Fruit fly (Drosophila melanogaster) whole organism, embryonic: ENCODE results near the gene Tom40.
A peak's percentile ranks its signal among the peaks of the same experiment; 100 is the strongest.

ENCODE experiments used
- Asciz ChIP-seq: fragments of 200-800 bp; sonication (Bioruptor generic); optimal IDR thresholded peaks from 2 replicates; lab custom pipeline; 2017; ENCODE audit warnings: missing biosample characterization, mild to moderate bottlenecking, missing genetic modification characterization, missing genetic modification reagents
- Bteb2 ChIP-seq: fragments of 200-800 bp; sonication (Bioruptor generic); optimal IDR thresholded peaks from 2 replicates; lab custom pipeline; 2016; ENCODE audit warnings: missing biosample characterization, missing genetic modification characterization
- C15 ChIP-seq: fragments of 200-800 bp; sonication (Bioruptor generic); IDR thresholded peaks from 3 replicates; pipeline ENCODE4 v1.3.6; 2022; ENCODE audit warnings: missing biosample characterization, missing genetic modification characterization
- CG10366 ChIP-seq: fragments of 200-800 bp; sonication (Bioruptor generic); IDR thresholded peaks from 2 replicates; pipeline ENCODE4 v1.3.6; 2022; ENCODE audit warnings: missing biosample characterization, missing genetic modification characterization
- CG10565 ChIP-seq: fragments of 200-800 bp; sonication (Bioruptor generic); optimal IDR thresholded peaks from 3 replicates; lab custom pipeline; 2016; ENCODE audit warnings: missing biosample characterization, mild to moderate bottlenecking, missing genetic modification characterization
- CG12299 ChIP-seq: fragments of 200-800 bp; sonication (Bioruptor generic); optimal IDR thresholded peaks from 2 replicates; lab custom pipeline; 2018; ENCODE audit warnings: missing biosample characterization, mild to moderate bottlenecking, missing genetic modification characterization
- CG1233 ChIP-seq: fragments of 200-800 bp; sonication (Bioruptor generic); optimal IDR thresholded peaks from 4 replicates; lab custom pipeline; 2018; ENCODE audit warnings: missing biosample characterization, mild to moderate bottlenecking, missing genetic modification characterization
- CG13296 ChIP-seq: fragments of 200-800 bp; sonication (Bioruptor generic); optimal IDR thresholded peaks from 3 replicates; lab custom pipeline; 2018; ENCODE audit warnings: missing biosample characterization, mild to moderate bottlenecking, missing genetic modification characterization
- CG14667 ChIP-seq: fragments of 200-800 bp; sonication (Bioruptor generic); IDR thresholded peaks from 2 replicates; pipeline ENCODE4 v1.3.6; 2022; ENCODE audit warnings: missing biosample characterization, missing genetic modification characterization
- CG15601 ChIP-seq: fragments of 200-800 bp; sonication (Bioruptor generic); optimal IDR thresholded peaks from 3 replicates; lab custom pipeline; 2019; ENCODE audit warnings: missing biosample characterization, mild to moderate bottlenecking, missing genetic modification characterization, moderate library complexity
- CG17829 ChIP-seq: fragments of 200-800 bp; optimal IDR thresholded peaks from 2 replicates; lab custom pipeline; 2019; ENCODE audit warnings: missing biosample characterization, mild to moderate bottlenecking, missing genetic modification characterization, moderate library complexity
- CG3065 ChIP-seq: fragments of 200-800 bp; sonication (Bioruptor generic); optimal IDR thresholded peaks from 2 replicates; lab custom pipeline; 2016; ENCODE audit warnings: missing biosample characterization, missing genetic modification characterization
- CG31441 ChIP-seq: fragments of 200-800 bp; sonication (Bioruptor generic); IDR thresholded peaks from 2 replicates; pipeline ENCODE4 v1.3.6; 2022; ENCODE audit warnings: missing biosample characterization, missing genetic modification characterization
- CG34376 ChIP-seq: fragments of 200-800 bp; sonication (Bioruptor generic); optimal IDR thresholded peaks from 2 replicates; lab custom pipeline; 2018; ENCODE audit warnings: missing biosample characterization, mild to moderate bottlenecking, missing genetic modification characterization
- CG4730 ChIP-seq: fragments of 200-800 bp; sonication (Bioruptor generic); IDR thresholded peaks from 2 replicates; pipeline ENCODE4 v1.3.6; 2022; ENCODE audit warnings: missing biosample characterization, missing genetic modification characterization
- CG6683 ChIP-seq: fragments of 200-800 bp; sonication (Bioruptor generic); optimal IDR thresholded peaks from 2 replicates; lab custom pipeline; 2017; ENCODE audit warnings: missing biosample characterization, mild to moderate bottlenecking, missing genetic modification characterization, missing genetic modification reagents
- CG7963 ChIP-seq: fragments of 200-800 bp; sonication (Bioruptor generic); IDR thresholded peaks from 3 replicates; pipeline ENCODE4 v1.3.6; 2022; ENCODE audit warnings: missing biosample characterization, missing genetic modification characterization; ENCODE audit not compliant: partially characterized antibody
- CG8089 ChIP-seq: fragments of 200-800 bp; sonication (Bioruptor generic); optimal IDR thresholded peaks from 3 replicates; lab custom pipeline; 2016; ENCODE audit warnings: missing biosample characterization, missing genetic modification characterization
- CG8765 ChIP-seq: fragments of 200-800 bp; sonication (Bioruptor generic); IDR thresholded peaks from 2 replicates; pipeline ENCODE4 v1.3.6; 2022; ENCODE audit warnings: missing biosample characterization, missing genetic modification characterization
- Ets65A ChIP-seq: fragments of 200-800 bp; sonication (Bioruptor generic); peaks from one replicate; lab custom pipeline; 2016; ENCODE audit warnings: missing biosample characterization, missing genetic modification characterization
- Ets97D ChIP-seq: fragments of 200-800 bp; sonication (Bioruptor generic); optimal IDR thresholded peaks from 3 replicates; lab custom pipeline; 2016; ENCODE audit warnings: missing biosample characterization, missing genetic modification characterization
- GATAe ChIP-seq: fragments of 200-800 bp; sonication (Bioruptor generic); conservative IDR thresholded peaks from 2 replicates; pipeline ENCODE4 v1.3.6; 2022; ENCODE audit warnings: missing biosample characterization, missing genetic modification characterization
- Gug ChIP-seq: fragments of 200-800 bp; sonication (Bioruptor generic); IDR thresholded peaks from 4 replicates; pipeline ENCODE4 v1.3.6; 2022; ENCODE audit warnings: missing biosample characterization, missing genetic modification characterization
- HLHmδ ChIP-seq: fragments of 200-800 bp; sonication (Bioruptor generic); optimal IDR thresholded peaks from 2 replicates; lab custom pipeline; 2018; ENCODE audit warnings: missing biosample characterization, mild to moderate bottlenecking, missing genetic modification characterization, moderate library complexity
- Hr39 ChIP-seq: fragments of >200 bp; optimal IDR thresholded peaks from 2 replicates; lab custom pipeline; 2017
- Hr78 ChIP-seq, 2 experiments: fragments of 200-800 bp in 1 of 2; fragments of >200 bp in 1 of 2; sonication (Bioruptor generic) in 1 of 2; optimal IDR thresholded peaks; 2 replicates each; lab custom pipeline; 2017 to 2019; ENCODE audit warnings: missing biosample characterization in 2 of 2, missing genetic modification characterization in 2 of 2, mild to moderate bottlenecking in 1 of 2, moderate library complexity in 1 of 2
- Nf-YC ChIP-seq: fragments of 200-800 bp; optimal IDR thresholded peaks from 3 replicates; lab custom pipeline; 2019; ENCODE audit warnings: missing biosample characterization, mild to moderate bottlenecking, missing genetic modification characterization, moderate library complexity
- Scr ChIP-seq: fragments of 200-800 bp; sonication (Bioruptor generic); IDR thresholded peaks from 2 replicates; pipeline ENCODE4 v1.3.6; 2022; ENCODE audit warnings: missing biosample characterization, missing genetic modification characterization; ENCODE audit not compliant: partially characterized antibody
- Side ChIP-seq: fragments of 200-800 bp; sonication (Bioruptor generic); optimal IDR thresholded peaks from 2 replicates; lab custom pipeline; 2016; ENCODE audit warnings: missing biosample characterization, missing genetic modification characterization
- Usf ChIP-seq: fragments of 200-800 bp; sonication (Bioruptor generic); optimal IDR thresholded peaks from 2 replicates; lab custom pipeline; 2017; ENCODE audit warnings: missing genotype, missing biosample characterization, missing genetic modification characterization
- Vsx1 ChIP-seq: fragments of 200-800 bp; sonication (Bioruptor generic); optimal IDR thresholded peaks from 2 replicates; lab custom pipeline; 2017; ENCODE audit warnings: missing biosample characterization, mild to moderate bottlenecking, missing genetic modification characterization, missing genetic modification reagents
- ab ChIP-seq: fragments of 200-800 bp; sonication (Bioruptor generic); optimal IDR thresholded peaks from 2 replicates; lab custom pipeline; 2016; ENCODE audit warnings: missing biosample characterization, missing genetic modification characterization
- ase ChIP-seq: fragments of 200-800 bp; sonication (Bioruptor generic); IDR thresholded peaks from 3 replicates; pipeline ENCODE4 v1.3.6; 2022; ENCODE audit warnings: missing biosample characterization, missing genetic modification characterization
- ato ChIP-seq: fragments of 200-800 bp; sonication (Bioruptor generic); IDR thresholded peaks from 2 replicates; pipeline ENCODE4 v1.3.6; 2022; ENCODE audit warnings: missing biosample characterization, missing genetic modification characterization; ENCODE audit not compliant: partially characterized antibody
- caup ChIP-seq: fragments of 200-800 bp; sonication (Bioruptor generic); optimal IDR thresholded peaks from 3 replicates; lab custom pipeline; 2017; ENCODE audit warnings: missing biosample characterization, mild to moderate bottlenecking, missing genetic modification characterization, moderate library complexity; ENCODE audit not compliant: severe bottlenecking
- dan ChIP-seq: fragments of 200-800 bp; sonication (Bioruptor generic); IDR thresholded peaks from 2 replicates; pipeline ENCODE4 v1.3.6; 2022; ENCODE audit warnings: missing biosample characterization, missing genetic modification characterization
- esg ChIP-seq: fragments of 200-800 bp; sonication (Bioruptor generic); conservative IDR thresholded peaks from 2 replicates; pipeline ENCODE4 v1.3.6; 2022; ENCODE audit warnings: missing biosample characterization, missing genetic modification characterization
- fd3F ChIP-seq: fragments of 200-800 bp; sonication (Bioruptor generic); optimal IDR thresholded peaks from 2 replicates; lab custom pipeline; 2018; ENCODE audit warnings: missing biosample characterization, mild to moderate bottlenecking, missing genetic modification characterization, moderate library complexity
- gcm2 ChIP-seq: fragments of 200-800 bp; sonication (Bioruptor generic); optimal IDR thresholded peaks from 2 replicates; lab custom pipeline; 2016; ENCODE audit warnings: missing biosample characterization, missing genetic modification characterization
- jigr1 ChIP-seq: fragments of 200-800 bp; sonication (Bioruptor generic); IDR thresholded peaks from 3 replicates; pipeline ENCODE4 v1.3.6; 2022; ENCODE audit warnings: missing biosample characterization, missing genetic modification characterization
- klu ChIP-seq: fragments of 200-800 bp; sonication (Bioruptor generic); IDR thresholded peaks from 2 replicates; pipeline ENCODE4 v1.3.6; 2022; ENCODE audit warnings: missing biosample characterization, missing genetic modification characterization
- p53 ChIP-seq: fragments of 200-800 bp; sonication (Bioruptor generic); optimal IDR thresholded peaks from 2 replicates; lab custom pipeline; 2016; ENCODE audit warnings: missing biosample characterization, missing genetic modification characterization
- pita ChIP-seq: fragments of 200-800 bp; sonication (Bioruptor generic); optimal IDR thresholded peaks from 2 replicates; lab custom pipeline; 2017; ENCODE audit warnings: missing biosample characterization, mild to moderate bottlenecking, missing genetic modification characterization
- pum ChIP-seq: fragments of 200-800 bp; sonication (Bioruptor generic); optimal IDR thresholded peaks from 2 replicates; lab custom pipeline; 2016; ENCODE audit warnings: missing biosample characterization, missing genetic modification characterization
- rib ChIP-seq: fragments of 200-800 bp; sonication (Bioruptor generic); IDR thresholded peaks from 2 replicates; pipeline ENCODE4 v1.3.6; 2022; ENCODE audit warnings: missing biosample characterization, missing genetic modification characterization
- salm ChIP-seq: fragments of 200-800 bp; sonication (Bioruptor generic); optimal IDR thresholded peaks from 2 replicates; lab custom pipeline; 2018; ENCODE audit warnings: missing biosample characterization, mild to moderate bottlenecking, missing genetic modification characterization
- sug ChIP-seq: fragments of 200-800 bp; optimal IDR thresholded peaks from 2 replicates; lab custom pipeline; 2019; ENCODE audit warnings: missing biosample characterization, mild to moderate bottlenecking, missing genetic modification characterization, moderate library complexity
- tin ChIP-seq: fragments of 200-800 bp; sonication (Bioruptor generic); optimal IDR thresholded peaks from 3 replicates; lab custom pipeline; 2016; ENCODE audit warnings: missing biosample characterization, missing genetic modification characterization
- tna ChIP-seq: fragments of 200-800 bp; sonication (Bioruptor generic); IDR thresholded peaks from 2 replicates; pipeline ENCODE4 v1.3.6; 2022; ENCODE audit warnings: missing biosample characterization, missing genetic modification characterization; ENCODE audit not compliant: partially characterized antibody
- trem ChIP-seq: fragments of 200-800 bp; optimal IDR thresholded peaks from 3 replicates; lab custom pipeline; 2019; ENCODE audit warnings: missing biosample characterization, mild to moderate bottlenecking, missing genetic modification characterization, moderate library complexity
- unc-4 ChIP-seq: fragments of 200-800 bp; sonication (Bioruptor generic); IDR thresholded peaks from 2 replicates; pipeline ENCODE4 v1.3.6; 2022; ENCODE audit warnings: missing biosample characterization, missing genetic modification characterization; ENCODE audit not compliant: partially characterized antibody
- zen2 ChIP-seq: fragments of 200-800 bp; sonication (Bioruptor generic); IDR thresholded peaks from 3 replicates; pipeline ENCODE4 v1.3.6; 2022; ENCODE audit warnings: missing biosample characterization, missing genetic modification characterization; ENCODE audit not compliant: partially characterized antibody

Gene Tom40

DNA sequence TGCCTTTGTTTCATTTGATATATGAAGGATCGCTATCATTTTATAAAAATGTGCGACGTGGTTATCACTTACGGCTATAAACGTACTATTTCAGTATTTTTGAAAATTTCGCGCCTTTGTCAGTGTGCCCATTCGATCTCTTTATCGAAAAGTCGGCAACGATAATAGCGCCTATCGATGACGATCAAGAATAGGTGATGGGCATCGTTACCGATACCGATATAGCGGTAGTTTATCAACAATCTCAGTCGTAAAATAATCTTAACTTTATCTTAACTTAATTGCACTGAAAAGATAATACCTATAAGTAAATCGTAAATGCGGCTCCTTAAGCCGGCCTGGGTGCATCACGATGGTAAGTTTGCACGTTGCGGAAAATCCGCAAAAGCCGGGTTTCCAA is 14.8 kb upstream of the Tom40 start, which contains the start of gene Hira (continued):
- peak; percentile 90 for TF ChIP-seq ato
- TF ChIP-seq C15 (GFP tag; lab: Robert Waterston, UW): no peak
- TF ChIP-seq CG3065: no peak
- TF ChIP-seq Nf-YC (tag; lab: Kevin White, UChicago): peak; percentile 27
- TF ChIP-seq CG10565: no peak
- no peak for TF ChIP-seq Gug (GFP tag; lab: Robert Waterston, UW)
- no peak for TF ChIP-seq CG17829
- no peak for TF ChIP-seq CG12299 (tag; lab: Kevin White, UChicago)
- no peak for TF ChIP-seq p53 (GFP tag; lab: Kevin White, UChicago)
- TF ChIP-seq CG4730 (GFP tag; lab: Robert Waterston, UW): no peak
- TF ChIP-seq unc-4: peak; percentile 88
- no peak for TF ChIP-seq CG10366 (GFP tag; lab: Robert Waterston, UW)
- TF ChIP-seq CG34376 (GFP tag; lab: Kevin White, UChicago): peak; percentile 65
- peak; percentile 45 for TF ChIP-seq trem (tag; lab: Kevin White, UChicago)
- TF ChIP-seq Vsx1 (GFP tag; lab: Kevin White, UChicago): no peak
- TF ChIP-seq Bteb2 (GFP tag; lab: Kevin White, UChicago): no peak
- peak; percentile 91 for TF ChIP-seq zen2
- no peak for TF ChIP-seq CG13296 (GFP tag; lab: Kevin White, UChicago)
- no peak for TF ChIP-seq Hr78 (GFP tag; optimal IDR thresholded peaks at IDR 0.05; lab: Kevin White, UChicago)
- TF ChIP-seq dan: no peak
- no peak for TF ChIP-seq gcm2 (GFP tag; lab: Kevin White, UChicago)
- TF ChIP-seq tin: no peak
- TF ChIP-seq HLHmδ: no peak
- no peak for TF ChIP-seq CG14667 (GFP tag; lab: Robert Waterston, UW)
- TF ChIP-seq Usf (GFP tag; lab: Kevin White, UChicago): no peak
- TF ChIP-seq CG15601 (tag; lab: Kevin White, UChicago): no peak
- peak; percentile 83 for TF ChIP-seq Scr (GFP tag; lab: Robert Waterston, UW)
- no peak for TF ChIP-seq klu
- TF ChIP-seq Hr39 (lab: Kevin White, UChicago): no peak
- no peak for TF ChIP-seq CG8089
- TF ChIP-seq esg: no peak
- no peak for TF ChIP-seq caup (GFP tag; lab: Kevin White, UChicago)
- no peak for TF ChIP-seq ab (GFP tag; lab: Kevin White, UChicago)
- TF ChIP-seq Side (GFP tag; lab: Kevin White, UChicago): no peak
- TF ChIP-seq CG1233 (GFP tag; lab: Kevin White, UChicago): no peak
- no peak for TF ChIP-seq pita (GFP tag; lab: Kevin White, UChicago)
- no peak for TF ChIP-seq salm (tag; lab: Kevin White, UChicago)
- TF ChIP-seq Ets65A (GFP tag; lab: Kevin White, UChicago): no peak
- TF ChIP-seq Ets97D: peak; percentile 34
- peak; percentile 21 for TF ChIP-seq sug
- TF ChIP-seq ase (GFP tag; lab: Robert Waterston, UW): no peak
- TF ChIP-seq Asciz (GFP tag; lab: Kevin White, UChicago): no peak
- TF ChIP-seq CG8765: no peak
- TF ChIP-seq GATAe (GFP tag; lab: Robert Waterston, UW): no peak
- peak; percentile 92 for TF ChIP-seq tna
- TF ChIP-seq fd3F: no peak
- peak; percentile 92 for TF ChIP-seq CG7963 (GFP tag; lab: Robert Waterston, UW)
- TF ChIP-seq CG31441 (GFP tag; lab: Robert Waterston, UW): no peak
- TF ChIP-seq jigr1 (GFP tag; lab: Robert Waterston, UW): no peak
- no peak for TF ChIP-seq CG6683 (GFP tag; lab: Kevin White, UChicago)
- no peak for TF ChIP-seq pum (GFP tag; lab: Kevin White, UChicago)
- no peak for TF ChIP-seq rib (GFP tag; lab: Robert Waterston, UW)
